Worm (Caenorhabditis elegans) whole organism, early embryonic: Measurements from ENCODE around the gene C09F12.3.

Experiments
- B0310.2 ChIP-seq: sonication (generic microtip); optimal IDR thresholded peaks from 2 replicates; lab custom pipeline; 2016; ENCODE audit warnings: mild to moderate bottlenecking, missing genetic modification characterization, missing compliant biosample characterization
- F13C5.2 ChIP-seq: sonication (generic microtip); optimal IDR thresholded peaks from 2 replicates; lab custom pipeline; 2017; ENCODE audit warnings: mild to moderate bottlenecking, missing genetic modification characterization, inconsistent platforms, missing compliant biosample characterization
- ceh-36 ChIP-seq: sonication (generic microtip); optimal IDR thresholded peaks from 2 replicates; lab custom pipeline; 2016; ENCODE audit warnings: missing genetic modification characterization, inconsistent platforms, missing compliant biosample characterization
- hmbx-1 ChIP-seq: sonication (generic microtip); optimal IDR thresholded peaks from 2 replicates; lab custom pipeline; 2016; ENCODE audit warnings: mild to moderate bottlenecking, missing genetic modification characterization, missing compliant biosample characterization
- hnd-1 ChIP-seq: sonication (generic microtip); optimal IDR thresholded peaks from 2 replicates; lab custom pipeline; 2016; ENCODE audit warnings: missing genetic modification characterization, missing compliant biosample characterization
- pes-1 ChIP-seq: fragments of 200-800 bp; sonication (Bioruptor generic); IDR thresholded peaks from 2 replicates; pipeline ENCODE4 v1.3.6; 2022; ENCODE audit warnings: missing genetic modification reagents, missing genetic modification characterization, missing compliant biosample characterization
- tbx-11 ChIP-seq: fragments of 200-800 bp; sonication (Bioruptor generic); IDR thresholded peaks from 2 replicates; pipeline ENCODE4 v1.3.6; 2022; ENCODE audit warnings: missing genetic modification characterization, missing compliant biosample characterization
- tbx-37 ChIP-seq: fragments of 200-800 bp; sonication (Bioruptor generic); conservative IDR thresholded peaks from 2 replicates; pipeline ENCODE4 v1.3.6; 2022; ENCODE audit warnings: missing genetic modification reagents, missing genetic modification characterization, missing compliant biosample characterization

ce11 chrX:11064799-11065198 lies 22.1 kb upstream of the C09F12.3 start, which contains the start of gene lpr-4:
- TF ChIP-seq F13C5.2 (tag; lab: Kevin White, UChicago) (no peak), B0310.2 (tag; lab: Kevin White, UChicago) (no peak), pes-1 (GFP tag; lab: Robert Waterston, UW) (no peak), hmbx-1 (tag; lab: Kevin White, UChicago) (no peak), tbx-37 (GFP tag; lab: Robert Waterston, UW) (no peak), tbx-11 (GFP tag; lab: Robert Waterston, UW) (no peak), hnd-1 (tag; lab: Kevin White, UChicago) (no peak), ceh-36 (tag; lab: Kevin White, UChicago) (no peak)
